Fruit fly (Drosophila melanogaster) whole organism, embryonic: ENCODE results near the gene run.
A peak's percentile ranks its signal among the peaks of the same experiment; 100 is the strongest.

ENCODE experiments used
- Adf1 ChIP-seq: fragments of 200-800 bp; sonication (Bioruptor generic); IDR thresholded peaks from 2 replicates; pipeline ENCODE4 v1.3.6; 2022; ENCODE audit warnings: missing biosample characterization, missing genetic modification characterization
- BtbVII ChIP-seq: fragments of 200-800 bp; sonication (Bioruptor generic); optimal IDR thresholded peaks from 3 replicates; lab custom pipeline; 2017; ENCODE audit warnings: missing biosample characterization, mild to moderate bottlenecking, missing genetic modification characterization
- CG10321 ChIP-seq: fragments of 200-800 bp; sonication (Bioruptor generic); IDR thresholded peaks from 2 replicates; pipeline ENCODE4 v1.3.6; 2022; ENCODE audit warnings: missing biosample characterization, missing genetic modification characterization
- CG10431 ChIP-seq: fragments of 200-800 bp; sonication (Bioruptor generic); optimal IDR thresholded peaks from 3 replicates; lab custom pipeline; 2018; ENCODE audit warnings: missing biosample characterization, mild to moderate bottlenecking, missing genetic modification characterization
- CG12299 ChIP-seq: fragments of 200-800 bp; sonication (Bioruptor generic); optimal IDR thresholded peaks from 2 replicates; lab custom pipeline; 2018; ENCODE audit warnings: missing biosample characterization, mild to moderate bottlenecking, missing genetic modification characterization
- CG17385 ChIP-seq: fragments of 200-800 bp; sonication (Bioruptor generic); optimal IDR thresholded peaks from 3 replicates; lab custom pipeline; 2018; ENCODE audit warnings: missing biosample characterization, mild to moderate bottlenecking, missing genetic modification characterization
- CG1832 ChIP-seq: fragments of 200-800 bp; sonication (Bioruptor generic); optimal IDR thresholded peaks from 2 replicates; lab custom pipeline; 2017; ENCODE audit warnings: missing biosample characterization, mild to moderate bottlenecking, missing genetic modification characterization, inconsistent platforms
- CG3726 ChIP-seq: fragments of 200-800 bp; sonication (Bioruptor generic); IDR thresholded peaks from 3 replicates; pipeline ENCODE4, ENCODE4 v1.3.6; 2022; ENCODE audit warnings: missing biosample characterization, missing genetic modification characterization
- CG4282 ChIP-seq: fragments of 200-800 bp; sonication (Bioruptor generic); optimal IDR thresholded peaks from 2 replicates; lab custom pipeline; 2016; ENCODE audit warnings: missing biosample characterization, missing genetic modification characterization
- CG4360 ChIP-seq: fragments of 200-800 bp; sonication (Bioruptor generic); IDR thresholded peaks from 2 replicates; pipeline ENCODE4 v1.3.6; 2022; ENCODE audit warnings: missing biosample characterization, missing genetic modification characterization
- CG6854 ChIP-seq: fragments of 200-800 bp; sonication (Bioruptor generic); optimal IDR thresholded peaks from 3 replicates; lab custom pipeline; 2017; ENCODE audit warnings: missing biosample characterization, mild to moderate bottlenecking, missing genetic modification characterization
- CG7928 ChIP-seq: fragments of 200-800 bp; sonication (Bioruptor generic); optimal IDR thresholded peaks from 2 replicates; lab custom pipeline; 2017; ENCODE audit warnings: missing biosample characterization, mild to moderate bottlenecking, missing genetic modification characterization
- CG8089 ChIP-seq: fragments of 200-800 bp; sonication (Bioruptor generic); optimal IDR thresholded peaks from 3 replicates; lab custom pipeline; 2016; ENCODE audit warnings: missing biosample characterization, missing genetic modification characterization
- CoRest ChIP-seq: fragments of 200-800 bp; sonication (Bioruptor generic); optimal IDR thresholded peaks from 3 replicates; lab custom pipeline; 2018; ENCODE audit warnings: missing biosample characterization, mild to moderate bottlenecking, missing genetic modification characterization, moderate library complexity
- D19A ChIP-seq: fragments of 200-800 bp; optimal IDR thresholded peaks from 3 replicates; lab custom pipeline; 2019; ENCODE audit warnings: missing biosample characterization, mild to moderate bottlenecking, missing genetic modification characterization, moderate library complexity
- Deaf1 ChIP-seq: fragments of 200-800 bp; optimal IDR thresholded peaks from 3 replicates; lab custom pipeline; 2019; ENCODE audit warnings: missing biosample characterization, mild to moderate bottlenecking, missing genetic modification characterization, moderate library complexity
- Ets65A ChIP-seq: fragments of 200-800 bp; sonication (Bioruptor generic); peaks from one replicate; lab custom pipeline; 2016; ENCODE audit warnings: missing biosample characterization, missing genetic modification characterization
- Ets97D ChIP-seq: fragments of 200-800 bp; sonication (Bioruptor generic); optimal IDR thresholded peaks from 3 replicates; lab custom pipeline; 2016; ENCODE audit warnings: missing biosample characterization, missing genetic modification characterization
- Lhr ChIP-seq: fragments of 200-800 bp; sonication (Bioruptor generic); optimal IDR thresholded peaks from 3 replicates; lab custom pipeline; 2017; ENCODE audit warnings: mild to moderate bottlenecking, missing biosample characterization, missing genetic modification reagents, missing genetic modification characterization
- Lpt ChIP-seq: fragments of >200 bp; optimal IDR thresholded peaks from 2 replicates; lab custom pipeline; 2018; ENCODE audit warnings: missing biosample characterization, missing genetic modification characterization
- Mad ChIP-seq: fragments of 200-800 bp; sonication (Bioruptor generic); optimal IDR thresholded peaks from 2 replicates; lab custom pipeline; 2016; ENCODE audit warnings: missing biosample characterization, missing genetic modification characterization
- Mrtf ChIP-seq: fragments of 200-800 bp; sonication (Bioruptor generic); IDR thresholded peaks from 3 replicates; pipeline ENCODE4 v1.3.6; 2022; ENCODE audit warnings: missing biosample characterization, missing genetic modification characterization
- Nf-YB ChIP-seq: fragments of 200-800 bp; sonication (Bioruptor generic); optimal IDR thresholded peaks from 3 replicates; lab custom pipeline; 2019; ENCODE audit warnings: missing biosample characterization, mild to moderate bottlenecking, missing genetic modification characterization, moderate library complexity
- Nf-YC ChIP-seq: fragments of 200-800 bp; optimal IDR thresholded peaks from 3 replicates; lab custom pipeline; 2019; ENCODE audit warnings: missing biosample characterization, mild to moderate bottlenecking, missing genetic modification characterization, moderate library complexity
- Pdp1 ChIP-seq, 2 experiments: fragments of 200-800 bp; sonication (Bioruptor generic); optimal IDR thresholded peaks; 3 replicates each; lab custom pipeline; 2016; ENCODE audit warnings: missing biosample characterization in 2 of 2, missing genetic modification characterization in 2 of 2, mild to moderate bottlenecking in 1 of 2, moderate library complexity in 1 of 2
- Sry-β ChIP-seq: fragments of 200-800 bp; sonication (Bioruptor generic); optimal IDR thresholded peaks from 2 replicates; lab custom pipeline; 2018; ENCODE audit warnings: missing biosample characterization, mild to moderate bottlenecking, missing genetic modification characterization, moderate library complexity
- Ssrp ChIP-seq: fragments of 200-800 bp; sonication (Bioruptor generic); optimal IDR thresholded peaks from 2 replicates; lab custom pipeline; 2018; ENCODE audit warnings: missing biosample characterization, mild to moderate bottlenecking, missing genetic modification characterization, moderate library complexity
- abd-A ChIP-seq: fragments of 200-800 bp; sonication (Bioruptor generic); optimal IDR thresholded peaks from 3 replicates; lab custom pipeline; 2019; ENCODE audit warnings: missing biosample characterization, mild to moderate bottlenecking, missing genetic modification characterization, moderate library complexity
- bbx ChIP-seq: fragments of 200-800 bp; sonication (Bioruptor generic); IDR thresholded peaks from 2 replicates; pipeline ENCODE4 v1.3.6; 2022; ENCODE audit warnings: missing biosample characterization, missing genetic modification characterization; ENCODE audit not compliant: partially characterized antibody
- cad ChIP-seq: fragments of >200 bp; optimal IDR thresholded peaks from 2 replicates; lab custom pipeline; 2017; ENCODE audit warnings: missing biosample characterization, missing genetic modification characterization
- cg ChIP-seq: fragments of 200-800 bp; sonication (Bioruptor generic); optimal IDR thresholded peaks from 3 replicates; lab custom pipeline; 2019; ENCODE audit warnings: missing biosample characterization, mild to moderate bottlenecking, missing genetic modification characterization, moderate library complexity
- crol ChIP-seq: fragments of 200-800 bp; sonication (Bioruptor generic); IDR thresholded peaks from 2 replicates; pipeline ENCODE4 v1.3.6; 2022; ENCODE audit warnings: missing biosample characterization, missing genetic modification characterization
- dmrt11E ChIP-seq: fragments of 200-800 bp; sonication (Bioruptor generic); optimal IDR thresholded peaks from 3 replicates; lab custom pipeline; 2018; ENCODE audit warnings: missing biosample characterization, mild to moderate bottlenecking, missing genetic modification characterization, moderate library complexity
- ems ChIP-seq: fragments of 200-800 bp; sonication (Bioruptor generic); optimal IDR thresholded peaks from 3 replicates; lab custom pipeline; 2016; ENCODE audit warnings: missing biosample characterization, missing genetic modification characterization
- ewg ChIP-seq: fragments of 200-800 bp; sonication (Bioruptor generic); optimal IDR thresholded peaks from 3 replicates; lab custom pipeline; 2017; ENCODE audit warnings: mild to moderate bottlenecking, missing biosample characterization, missing genetic modification reagents, missing genetic modification characterization
- grau ChIP-seq: fragments of 200-800 bp; optimal IDR thresholded peaks from 3 replicates; lab custom pipeline; 2019; ENCODE audit warnings: missing biosample characterization, mild to moderate bottlenecking, missing genetic modification characterization, moderate library complexity
- grn ChIP-seq: fragments of 200-800 bp; sonication (Bioruptor generic); optimal IDR thresholded peaks from 3 replicates; lab custom pipeline; 2017; ENCODE audit warnings: missing biosample characterization, missing genetic modification characterization
- run ChIP-seq: fragments of 200-800 bp; sonication (Bioruptor generic); optimal IDR thresholded peaks from 3 replicates; lab custom pipeline; 2018; ENCODE audit warnings: missing biosample characterization, mild to moderate bottlenecking, missing genetic modification characterization
- sd ChIP-seq: fragments of 200-800 bp; sonication (Bioruptor generic); optimal IDR thresholded peaks from 3 replicates; lab custom pipeline; 2018; ENCODE audit warnings: missing biosample characterization, mild to moderate bottlenecking, missing genetic modification characterization, moderate library complexity
- sens ChIP-seq: fragments of 200-800 bp; sonication (Bioruptor generic); peaks from one replicate; lab custom pipeline; 2016; ENCODE audit warnings: missing biosample characterization, missing genetic modification characterization
- seq ChIP-seq: fragments of 200-800 bp; sonication (Bioruptor generic); IDR thresholded peaks from 2 replicates; pipeline ENCODE4 v1.3.6; 2022; ENCODE audit warnings: missing biosample characterization, missing genetic modification characterization
- sisA ChIP-seq: fragments of 200-800 bp; sonication (Bioruptor generic); IDR thresholded peaks from 2 replicates; pipeline ENCODE4 v1.3.6; 2022; ENCODE audit warnings: missing biosample characterization, missing genetic modification characterization
- sqz ChIP-seq: fragments of 200-800 bp; sonication (Bioruptor generic); optimal IDR thresholded peaks from 3 replicates; lab custom pipeline; 2018; ENCODE audit warnings: missing biosample characterization, mild to moderate bottlenecking, missing genetic modification characterization
- tll ChIP-seq, 2 experiments: fragments of 200-800 bp in 1 of 2; fragments of >200 bp in 1 of 2; sonication (Bioruptor generic) in 1 of 2; optimal IDR thresholded peaks; 2 replicates each; lab custom pipeline; 2017 to 2019; ENCODE audit warnings: missing biosample characterization in 2 of 2, missing genetic modification characterization in 2 of 2, mild to moderate bottlenecking in 1 of 2, moderate library complexity in 1 of 2
- yki ChIP-seq: fragments of >200 bp; optimal IDR thresholded peaks from 3 replicates; lab custom pipeline; 2018
- z ChIP-seq: fragments of 200-800 bp; sonication (Bioruptor generic); IDR thresholded peaks from 3 replicates; pipeline ENCODE4 v1.3.6; 2022; ENCODE audit warnings: missing biosample characterization, missing genetic modification characterization

The run gene

dm6 chrX:20689504-20689903, 966 bp upstream of the run start:
- TF ChIP-seq Pdp1 (GFP tag; optimal IDR thresholded peaks at IDR 0.05; lab: Kevin White, UChicago) (peak in 1 of 2 experiments; percentile 34), Adf1 (GFP tag; lab: Robert Waterston, UW) (peak; percentile 93), CoRest (tag; lab: Kevin White, UChicago) (no peak), crol (GFP tag; lab: Robert Waterston, UW) (peak; percentile 91), Mrtf (no peak), Mad (GFP tag; lab: Kevin White, UChicago) (no peak), sqz (peak; percentile 62), seq (GFP tag; lab: Robert Waterston, UW) (peak; percentile 51; the same call in 1 of the 2 replicates), cg (GFP tag; lab: Kevin White, UChicago) (no peak), run (tag; lab: Kevin White, UChicago) (peak; percentile 54), Sry-β (GFP tag; lab: Kevin White, UChicago) (no peak), ems (GFP tag; lab: Kevin White, UChicago) (no peak), CG8089 (GFP tag; lab: Kevin White, UChicago) (no peak), abd-A (no peak), CG4360 (GFP tag; lab: Robert Waterston, UW) (0 out of 2 replicates have a peak, but pooled peaks have one; percentile 19), Lpt (GFP tag; lab: Kevin White, UChicago) (no peak), Nf-YC (peak; percentile 80), grn (GFP tag; lab: Kevin White, UChicago) (no peak), Nf-YB (GFP tag; lab: Kevin White, UChicago) (peak; percentile 87), dmrt11E (tag; lab: Kevin White, UChicago) (no peak), CG3726 (no peak), CG17385 (no peak), Deaf1 (tag; lab: Kevin White, UChicago) (peak; percentile 17), z (GFP tag; lab: Robert Waterston, UW) (peak; percentile 90)

dm6 chrX:20691213-20691612, 743 bp downstream of the run start:
- no peak for TF ChIP-seq BtbVII (GFP tag; lab: Kevin White, UChicago)
- TF ChIP-seq cad (GFP tag; lab: Kevin White, UChicago) = peak; percentile 72
- TF ChIP-seq Ets65A (GFP tag; lab: Kevin White, UChicago) = peak; percentile 24
- peak in 1 of 2 experiments; percentile 85 for TF ChIP-seq tll (GFP tag; optimal IDR thresholded peaks at IDR 0.05; lab: Kevin White, UChicago)

dm6 chrX:20693814-20694452, 3.5 kb downstream of the run start:
- no peak for TF ChIP-seq Ets97D
- TF ChIP-seq yki (lab: Kevin White, UChicago) = no peak
- peak; percentile 99 for TF ChIP-seq CG4360 (GFP tag; lab: Robert Waterston, UW)
- TF ChIP-seq sqz = peak; percentile 80
- TF ChIP-seq CG7928 = no peak
- peak; percentile 9 for TF ChIP-seq ewg (GFP tag; lab: Kevin White, UChicago)
- peak; percentile 96 for TF ChIP-seq Nf-YB (GFP tag; lab: Kevin White, UChicago)
- peak; percentile 96 for TF ChIP-seq Nf-YC
- TF ChIP-seq z (GFP tag; lab: Robert Waterston, UW) = peak; percentile 85
- no peak for TF ChIP-seq CG4282 (GFP tag; lab: Kevin White, UChicago)
- TF ChIP-seq sens (GFP tag; lab: Kevin White, UChicago) = peak; percentile 7
- TF ChIP-seq CG10321 (GFP tag; lab: Robert Waterston, UW) = peak; percentile 84
- peak in 1 of 2 experiments; percentile 74 for TF ChIP-seq tll (GFP tag; optimal IDR thresholded peaks at IDR 0.05; lab: Kevin White, UChicago)
- TF ChIP-seq sd = peak; percentile 49
- TF ChIP-seq Lhr = no peak
- TF ChIP-seq grau (tag; lab: Kevin White, UChicago) = no peak
- TF ChIP-seq Ssrp (tag; lab: Kevin White, UChicago) = no peak
- TF ChIP-seq Adf1 (GFP tag; lab: Robert Waterston, UW) = peak; percentile 91
- TF ChIP-seq CG1832 (GFP tag; lab: Kevin White, UChicago) = peak; percentile 89
- peak; percentile 86 for TF ChIP-seq seq (GFP tag; lab: Robert Waterston, UW)
- TF ChIP-seq bbx = no peak
- TF ChIP-seq sisA (GFP tag; lab: Robert Waterston, UW) = no peak
- TF ChIP-seq cg (GFP tag; lab: Kevin White, UChicago) = peak; percentile 96
- TF ChIP-seq D19A (tag; lab: Kevin White, UChicago) = peak; percentile 0
- TF ChIP-seq CG6854 (GFP tag; lab: Kevin White, UChicago) = no peak
- no peak for TF ChIP-seq CG10431 (GFP tag; lab: Kevin White, UChicago)
- no peak for TF ChIP-seq CG12299
- TF ChIP-seq Deaf1 (tag; lab: Kevin White, UChicago) = peak; percentile 20
